Fruit fly (Drosophila melanogaster): ENCODE results near the gene zfh1.
A peak's percentile ranks its signal among the peaks of the same experiment; 100 is the strongest.

Gene zfh1

DNA sequence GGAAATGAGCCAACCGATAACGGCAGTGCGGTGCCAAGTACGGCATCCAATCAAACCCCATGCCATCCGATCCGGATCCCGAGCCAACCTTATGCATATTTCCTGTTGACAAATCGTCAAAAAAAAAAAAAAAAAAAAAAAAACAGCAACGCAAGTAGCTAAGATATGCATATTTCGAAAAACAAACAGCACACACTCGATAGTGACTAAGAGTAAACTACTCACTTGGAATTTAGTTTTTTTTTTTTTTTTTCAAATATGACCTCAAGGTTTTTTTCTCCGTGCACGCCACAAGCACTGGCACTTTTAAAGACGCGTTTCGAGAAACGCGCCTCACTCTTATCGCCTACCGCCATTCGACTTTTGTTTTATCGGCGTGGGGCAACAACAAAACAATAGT, 9.5 kb downstream of the zfh1 start (continued):
- TF ChIP-seq D19B (GFP tag; optimal IDR thresholded peaks at IDR 0.05) = no peak
- no peak for TF ChIP-seq CG2712 (tag; optimal IDR thresholded peaks at IDR 0.05)
- peak; percentile 19 for TF ChIP-seq CG2120 (GFP tag; optimal IDR thresholded peaks at IDR 0.05)
- no peak for TF ChIP-seq jigr1 (GFP tag; IDR thresholded peaks at IDR 0.05)
- no peak for TF ChIP-seq Hey (tag; optimal IDR thresholded peaks at IDR 0.05)
- TF ChIP-seq Eip74EF (GFP tag; optimal IDR thresholded peaks at IDR 0.05) = no peak
- no peak for TF ChIP-seq wek (GFP tag; optimal IDR thresholded peaks at IDR 0.05)
- TF ChIP-seq CG13424 (tag; optimal IDR thresholded peaks at IDR 0.05) = no peak
- TF ChIP-seq CG30020 (tag; optimal IDR thresholded peaks at IDR 0.05) = no peak
- TF ChIP-seq CG3726 (GFP tag; IDR thresholded peaks at IDR 0.05) = no peak
- TF ChIP-seq CG8281 (tag; optimal IDR thresholded peaks at IDR 0.05) = no peak
- TF ChIP-seq eve (GFP tag; optimal IDR thresholded peaks at IDR 0.05) = no peak
- TF ChIP-seq CG10462 (GFP tag; optimal IDR thresholded peaks at IDR 0.05) = no peak
- no peak for TF ChIP-seq sens-2 (GFP tag; IDR thresholded peaks at IDR 0.05)
- no peak for TF ChIP-seq CG12219 (GFP tag; optimal IDR thresholded peaks at IDR 0.05)
- TF ChIP-seq pum (GFP tag; optimal IDR thresholded peaks at IDR 0.05) = peak; percentile 4
- no peak for TF ChIP-seq NC2β (GFP tag; optimal IDR thresholded peaks at IDR 0.05)
- TF ChIP-seq pb (GFP tag; optimal IDR thresholded peaks at IDR 0.05) = no peak
- peak; percentile 47; the same call in 1 of the 3 replicates for TF ChIP-seq row (GFP tag; IDR thresholded peaks at IDR 0.05)
- peak; percentile 74 for TF ChIP-seq Ets65A (GFP tag)
- no peak for TF ChIP-seq da (GFP tag; optimal IDR thresholded peaks at IDR 0.05)
- no peak for TF ChIP-seq CG10321 (GFP tag; IDR thresholded peaks at IDR 0.05)
- no peak for TF ChIP-seq Oli (tag; optimal IDR thresholded peaks at IDR 0.05)
- no peak for TF ChIP-seq CG18476 (GFP tag; optimal IDR thresholded peaks at IDR 0.05)
- TF ChIP-seq CG9437 (GFP tag; optimal IDR thresholded peaks at IDR 0.05) = no peak
- TF ChIP-seq tin (GFP tag; optimal IDR thresholded peaks at IDR 0.05) = no peak
- no peak for TF ChIP-seq pan (optimal IDR thresholded peaks at IDR 0.05)
- TF ChIP-seq pan (GFP tag; optimal IDR thresholded peaks at IDR 0.05 in 1 of 2, IDR thresholded peaks at IDR 0.05 in 1 of 2) = peak in 1 of 2 experiments; percentile 20
- no peak for TF ChIP-seq CG42726 (GFP tag; IDR thresholded peaks at IDR 0.05; ENCODE audit: partially characterized antibody)
- TF ChIP-seq CkIIα-i1 (GFP tag; IDR thresholded peaks at IDR 0.05) = no peak
- TF ChIP-seq HLH4C (GFP tag; IDR thresholded peaks at IDR 0.05; ENCODE audit: partially characterized antibody) = no peak
- TF ChIP-seq Ptx1 (GFP tag; IDR thresholded peaks at IDR 0.05) = 0 out of 2 replicates have a peak, but pooled peaks have one; percentile 6
- TF ChIP-seq zf30C (GFP tag; optimal IDR thresholded peaks at IDR 0.05) = peak; percentile 19
- TF ChIP-seq Med (GFP tag) = peak; percentile 74
- no peak for TF ChIP-seq mam (GFP tag; optimal IDR thresholded peaks at IDR 0.05)
- TF ChIP-seq CG18764 (GFP tag; optimal IDR thresholded peaks at IDR 0.05) = no peak
- peak; percentile 22 for TF ChIP-seq unpg (GFP tag; optimal IDR thresholded peaks at IDR 0.05)
- TF ChIP-seq gsb-n (tag; optimal IDR thresholded peaks at IDR 0.05) = no peak
- TF ChIP-seq luna (GFP tag; optimal IDR thresholded peaks at IDR 0.05) = no peak
- 0 out of 2 replicates have a peak, but pooled peaks have one; percentile 17 for TF ChIP-seq seq (GFP tag; IDR thresholded peaks at IDR 0.05)
- no peak for TF ChIP-seq lilli (GFP tag; optimal IDR thresholded peaks at IDR 0.05)
- TF ChIP-seq mirr (GFP tag; optimal IDR thresholded peaks at IDR 0.05) = no peak
- TF ChIP-seq dmrt11E (tag; optimal IDR thresholded peaks at IDR 0.05) = peak; percentile 39
- TF ChIP-seq Chrac-16 (GFP tag; optimal IDR thresholded peaks at IDR 0.05) = peak; percentile 4
- no peak for TF ChIP-seq ems (GFP tag; optimal IDR thresholded peaks at IDR 0.05)
- peak; percentile 57 for TF ChIP-seq zfh1 (GFP tag; IDR thresholded peaks at IDR 0.05)
- TF ChIP-seq dimm (GFP tag; IDR thresholded peaks at IDR 0.05) = no peak
- TF ChIP-seq pnt (GFP tag; optimal IDR thresholded peaks at IDR 0.05) = no peak
- no peak for TF ChIP-seq h (optimal IDR thresholded peaks at IDR 0.05)
- TF ChIP-seq ac (GFP tag; optimal IDR thresholded peaks at IDR 0.05) = no peak
- TF ChIP-seq chm (GFP tag; IDR thresholded peaks at IDR 0.05) = no peak
- TF ChIP-seq NK7.1 (GFP tag; optimal IDR thresholded peaks at IDR 0.05) = no peak
- no peak for TF ChIP-seq CG17385 (GFP tag; optimal IDR thresholded peaks at IDR 0.05)
